Worm (Caenorhabditis elegans) whole organism, L4 larva: Measurements from ENCODE around the gene C50B6.1.
A peak's percentile ranks its signal among the peaks of the same experiment; 100 is the strongest.

Source experiments
- F10B5.3 ChIP-seq: sonication (generic microtip); optimal IDR thresholded peaks from 2 replicates; lab custom pipeline; 2016; ENCODE audit warnings: mild to moderate bottlenecking, missing genetic modification characterization, missing compliant biosample characterization
- F26F4.8 ChIP-seq: fragments of 200-800 bp; sonication (Bioruptor generic); conservative IDR thresholded peaks from 2 replicates; pipeline ENCODE4 v1.3.6; 2022; ENCODE audit warnings: missing genetic modification characterization, missing compliant biosample characterization
- F37D6.2 ChIP-seq: sonication (generic microtip); optimal IDR thresholded peaks from 2 replicates; lab custom pipeline; 2016; ENCODE audit warnings: mild to moderate bottlenecking, missing genetic modification characterization, missing compliant biosample characterization
- T20F7.1 ChIP-seq: fragments of 200-800 bp; sonication (Bioruptor generic); optimal IDR thresholded peaks from 2 replicates; lab custom pipeline; 2018; ENCODE audit warnings: mild to moderate bottlenecking, missing genetic modification characterization, missing compliant biosample characterization
- Y48G9A.11 ChIP-seq: fragments of 200-800 bp; sonication (Bioruptor generic); IDR thresholded peaks from 2 replicates; pipeline ENCODE4 v1.3.6; 2022; ENCODE audit warnings: missing genetic modification reagents, missing genetic modification characterization, missing compliant biosample characterization
- ZK546.5 ChIP-seq, 2 experiments: sonication (generic microtip); optimal IDR thresholded peaks; 2 replicates each; lab custom pipeline; 2017; ENCODE audit warnings: missing biosample characterization in 2 of 2, missing genetic modification characterization in 2 of 2
- aha-1 ChIP-seq: fragments of 150-350 bp; peaks from one replicate; lab custom pipeline; 2014; ENCODE audit warnings: missing biosample characterization, missing genetic modification characterization
- aly-2 ChIP-seq: sonication (generic microtip); optimal IDR thresholded peaks from 2 replicates; lab custom pipeline; 2018; ENCODE audit warnings: missing biosample characterization, missing genetic modification characterization
- ceh-28 ChIP-seq: fragments of 150-350 bp; optimal IDR thresholded peaks from 2 replicates; lab custom pipeline; 2014; ENCODE audit warnings: missing biosample characterization, missing genetic modification reagents, missing genetic modification characterization
- ceh-32 ChIP-seq: sonication (generic microtip); optimal IDR thresholded peaks from 2 replicates; lab custom pipeline; 2016; ENCODE audit warnings: mild to moderate bottlenecking, missing genetic modification characterization, missing compliant biosample characterization; ENCODE audit not compliant: poor library complexity
- ceh-44 ChIP-seq: fragments of 200-800 bp; sonication (Bioruptor generic); IDR thresholded peaks from 2 replicates; pipeline ENCODE4 v1.3.6; 2022; ENCODE audit warnings: missing genetic modification reagents, missing genetic modification characterization, missing compliant biosample characterization
- ceh-82 ChIP-seq: sonication (generic microtip); optimal IDR thresholded peaks from 2 replicates; lab custom pipeline; 2017; ENCODE audit warnings: missing biosample characterization, missing genetic modification characterization
- dmd-6 ChIP-seq: fragments of 200-800 bp; sonication (Bioruptor generic); IDR thresholded peaks from 2 replicates; pipeline ENCODE4 v1.3.6; 2022; ENCODE audit warnings: missing genetic modification reagents, missing genetic modification characterization, missing compliant biosample characterization
- duxl-1 ChIP-seq: sonication (generic microtip); optimal IDR thresholded peaks from 2 replicates; lab custom pipeline; 2016; ENCODE audit warnings: mild to moderate bottlenecking, missing genetic modification characterization, moderate library complexity, missing compliant biosample characterization; ENCODE audit not compliant: poor library complexity
- dve-1 ChIP-seq: sonication (generic microtip); optimal IDR thresholded peaks from 2 replicates; lab custom pipeline; 2017; ENCODE audit warnings: antibody characterized with exemption, mild to moderate bottlenecking, missing genetic modification characterization, missing compliant biosample characterization; ENCODE audit not compliant: insufficient read depth
- fkh-10 ChIP-seq: fragments of 150-350 bp; optimal IDR thresholded peaks from 2 replicates; lab custom pipeline; 2014; ENCODE audit warnings: missing biosample characterization, missing genetic modification reagents, missing genetic modification characterization
- hif-1 ChIP-seq, 2 experiments: sonication (generic microtip); optimal IDR thresholded peaks; 2 replicates each; lab custom pipeline; 2016 to 2017; ENCODE audit warnings: missing compliant biosample characterization in 2 of 2, missing genetic modification characterization in 2 of 2, missing genetic modification reagents in 2 of 2, missing genotype in 2 of 2, mild to moderate bottlenecking in 1 of 2
- hmg-1.1 ChIP-seq: fragments of 200-800 bp; sonication (Bioruptor generic); IDR thresholded peaks from 2 replicates; pipeline ENCODE4 v1.3.6; 2022; ENCODE audit warnings: missing genetic modification reagents, missing genetic modification characterization, missing compliant biosample characterization
- jun-1 ChIP-seq: fragments of 150-350 bp; optimal IDR thresholded peaks from 2 replicates; lab custom pipeline; 2014; ENCODE audit warnings: missing biosample characterization, missing genetic modification reagents, missing genetic modification characterization
- lin-13 ChIP-seq: fragments of 150-350 bp; optimal IDR thresholded peaks from 2 replicates; lab custom pipeline; 2014; ENCODE audit warnings: missing biosample characterization, missing genetic modification reagents, missing genetic modification characterization
- lin-15B ChIP-seq: fragments of 150-350 bp; sonication (generic microtip); optimal IDR thresholded peaks from 3 replicates; lab custom pipeline; 2014; ENCODE audit warnings: missing biosample characterization, missing genetic modification characterization
- lin-38 ChIP-seq: fragments of 200-800 bp; sonication (Bioruptor generic); IDR thresholded peaks from 2 replicates; pipeline ENCODE4 v1.3.6; 2022; ENCODE audit warnings: missing genetic modification reagents, missing genetic modification characterization, missing compliant biosample characterization
- lin-39 ChIP-seq: fragments of 150-350 bp; optimal IDR thresholded peaks from 2 replicates; lab custom pipeline; 2014; ENCODE audit warnings: missing biosample characterization, missing genetic modification reagents, missing genetic modification characterization
- lir-3 ChIP-seq: sonication (generic microtip); optimal IDR thresholded peaks from 2 replicates; lab custom pipeline; 2016; ENCODE audit warnings: mild to moderate bottlenecking, missing genetic modification characterization, missing compliant biosample characterization
- lsy-2 ChIP-seq, 2 experiments: fragments of 150-350 bp in 1 of 2; sonication (generic microtip) in 1 of 2; optimal IDR thresholded peaks; 2 replicates each; lab custom pipeline; 2014 to 2017; ENCODE audit warnings: missing biosample characterization in 2 of 2, missing genetic modification characterization in 2 of 2
- mdl-1 ChIP-seq, 2 experiments: fragments of 150-350 bp in 1 of 2; sonication (generic microtip) in 1 of 2; optimal IDR thresholded peaks; 2 replicates each; lab custom pipeline; 2014 to 2017; ENCODE audit warnings: missing biosample characterization in 2 of 2, missing genetic modification characterization in 2 of 2
- nhr-10 ChIP-seq: fragments of 150-350 bp; optimal IDR thresholded peaks from 2 replicates; lab custom pipeline; 2014; ENCODE audit warnings: missing biosample characterization, missing genetic modification characterization
- nhr-102 ChIP-seq: sonication (generic microtip); optimal IDR thresholded peaks from 2 replicates; lab custom pipeline; 2016; ENCODE audit warnings: mild to moderate bottlenecking, missing genetic modification characterization, moderate library complexity, missing compliant biosample characterization
- nhr-28 ChIP-seq: fragments of 150-350 bp; optimal IDR thresholded peaks from 2 replicates; lab custom pipeline; 2014; ENCODE audit warnings: missing biosample characterization, missing genetic modification characterization
- nhr-41 ChIP-seq: fragments of 200-800 bp; sonication (Bioruptor generic); IDR thresholded peaks from 2 replicates; pipeline ENCODE4 v1.3.6; 2022; ENCODE audit warnings: missing genetic modification reagents, missing genetic modification characterization, missing compliant biosample characterization
- nhr-6 ChIP-seq: fragments of 150-350 bp; optimal IDR thresholded peaks from 2 replicates; lab custom pipeline; 2014; ENCODE audit warnings: missing biosample characterization, missing genetic modification characterization
- pqm-1 ChIP-seq: sonication (generic microtip); optimal IDR thresholded peaks from 2 replicates; lab custom pipeline; 2017; ENCODE audit warnings: missing biosample characterization, missing genetic modification characterization
- spr-3 ChIP-seq: fragments of 200-800 bp; sonication (Bioruptor generic); optimal IDR thresholded peaks from 2 replicates; lab custom pipeline; 2018; ENCODE audit warnings: mild to moderate bottlenecking, missing genetic modification characterization, missing compliant biosample characterization
- tag-97 ChIP-seq: fragments of 200-800 bp; sonication (Bioruptor generic); IDR thresholded peaks from 2 replicates; pipeline ENCODE4 v1.3.6; 2022; ENCODE audit warnings: missing genetic modification characterization, missing compliant biosample characterization
- tra-1 ChIP-seq: fragments of 200-800 bp; sonication (Bioruptor generic); IDR thresholded peaks from 2 replicates; pipeline ENCODE4 v1.3.6; 2022; ENCODE audit warnings: missing genetic modification reagents, missing genetic modification characterization, missing compliant biosample characterization
- unc-130 ChIP-seq: sonication (generic microtip); optimal IDR thresholded peaks from 2 replicates; lab custom pipeline; 2016; ENCODE audit warnings: missing genetic modification reagents, missing genetic modification characterization, missing compliant biosample characterization
- unc-39 ChIP-seq: sonication (generic microtip); optimal IDR thresholded peaks from 2 replicates; lab custom pipeline; 2017; ENCODE audit warnings: missing biosample characterization, missing genetic modification characterization
- unc-62 ChIP-seq, 3 experiments: fragments of 150-350 bp in 1 of 3; sonication (generic microtip); optimal IDR thresholded peaks in 2 of 3; peaks in 1 of 3; 1 replicate in 1 of 3; 2 replicates in 2 of 3; lab custom pipeline; 2014 to 2017; ENCODE audit warnings: missing biosample characterization in 3 of 3, missing genetic modification characterization in 3 of 3, missing genetic modification reagents in 3 of 3, missing genotype in 1 of 3
- zag-1 ChIP-seq: fragments of 150-350 bp; optimal IDR thresholded peaks from 2 replicates; lab custom pipeline; 2014; ENCODE audit warnings: missing biosample characterization, missing genetic modification characterization
- zip-11 ChIP-seq: fragments of 200-800 bp; sonication (Bioruptor generic); IDR thresholded peaks from 2 replicates; pipeline ENCODE4 v1.3.6; 2022; ENCODE audit warnings: missing genetic modification characterization, missing compliant biosample characterization
- zip-2 ChIP-seq: fragments of 150-350 bp; optimal IDR thresholded peaks from 2 replicates; lab custom pipeline; 2014; ENCODE audit warnings: missing biosample characterization, missing genetic modification characterization
- ztf-7 ChIP-seq: fragments of 150-350 bp; optimal IDR thresholded peaks from 2 replicates; lab custom pipeline; 2014; ENCODE audit warnings: missing biosample characterization, missing genetic modification characterization

Gene C50B6.1

ce11 chrV:13352415-13352814 lies 43.7 kb downstream of the C50B6.1 start:
- no peak for TF ChIP-seq lir-3 (tag; lab: Kevin White, UChicago)
- TF ChIP-seq F10B5.3: no peak
- TF ChIP-seq tag-97 (GFP tag; lab: Robert Waterston, UW): no peak
- TF ChIP-seq lin-39 (tag; lab: Kevin White, UChicago): no peak
- TF ChIP-seq lsy-2 (tag; optimal IDR thresholded peaks at IDR 0.05; lab: Kevin White, UChicago): peak in 1 of 2 experiments; percentile 19
- TF ChIP-seq ceh-82 (tag; lab: Kevin White, UChicago): no peak
- TF ChIP-seq spr-3 (GFP tag; lab: Kevin White, UChicago): no peak
- peak in 1 of 2 experiments; percentile 67 for TF ChIP-seq unc-62 (GFP tag; optimal IDR thresholded peaks at IDR 0.05 in 1 of 2; lab: Kevin White, UChicago)
- TF ChIP-seq unc-62 (tag; optimal IDR thresholded peaks at IDR 0.05; lab: Kevin White, UChicago): no peak
- no peak for TF ChIP-seq lin-38 (GFP tag; lab: Robert Waterston, UW)
- TF ChIP-seq, all 104 proteins: peak for 2

ce11 chrV:13356210-13356609 lies 47.5 kb downstream of the C50B6.1 start:
- TF ChIP-seq nhr-41 (no peak), unc-62 (GFP tag; optimal IDR thresholded peaks at IDR 0.05 in 1 of 2; lab: Kevin White, UChicago) (peak in 1 of 2 experiments; percentile 82), unc-62 (tag; optimal IDR thresholded peaks at IDR 0.05; lab: Kevin White, UChicago) (no peak), pqm-1 (tag; lab: Kevin White, UChicago) (no peak)

ce11 chrV:13357652-13358281 lies 49.1 kb downstream of the C50B6.1 start, which contains the start of gene F32H5.1:
Gene F32H5.1, minus strand, starts transcription at chrV:13358037.
- TF ChIP-seq zag-1: no peak
- TF ChIP-seq nhr-102: no peak
- no peak for TF ChIP-seq lir-3 (tag; lab: Kevin White, UChicago)
- peak; percentile 88 for TF ChIP-seq pqm-1 (tag; lab: Kevin White, UChicago)
- TF ChIP-seq lin-15B: no peak
- no peak for TF ChIP-seq jun-1 (tag; lab: Kevin White, UChicago)
- no peak for TF ChIP-seq aly-2 (tag; lab: Kevin White, UChicago)
- no peak for TF ChIP-seq unc-39 (tag; lab: Kevin White, UChicago)
- no peak for TF ChIP-seq F37D6.2 (tag; lab: Kevin White, UChicago)
- peak; percentile 42 for TF ChIP-seq nhr-28 (tag; lab: Kevin White, UChicago)
- no peak for TF ChIP-seq tag-97 (GFP tag; lab: Robert Waterston, UW)
- TF ChIP-seq nhr-6: no peak
- TF ChIP-seq fkh-10 (GFP tag; lab: Kevin White, UChicago): no peak
- no peak for TF ChIP-seq lin-13 (GFP tag; lab: Kevin White, UChicago)
- TF ChIP-seq aha-1 (tag; lab: Kevin White, UChicago): peak; percentile 18
- TF ChIP-seq hmg-1.1 (GFP tag; lab: Robert Waterston, UW): no peak
- no peak for TF ChIP-seq ceh-44 (GFP tag; lab: Robert Waterston, UW)
- TF ChIP-seq lin-39 (tag; lab: Kevin White, UChicago): no peak
- TF ChIP-seq dmd-6: peak; percentile 67
- TF ChIP-seq F26F4.8 (GFP tag; lab: Robert Waterston, UW): no peak
- no peak for TF ChIP-seq zip-11 (GFP tag; lab: Robert Waterston, UW)
- no peak for TF ChIP-seq ZK546.5 (tag; optimal IDR thresholded peaks at IDR 0.05; lab: Kevin White, UChicago)
- TF ChIP-seq zip-2 (tag; lab: Kevin White, UChicago): no peak
- no peak for TF ChIP-seq mdl-1 (tag; optimal IDR thresholded peaks at IDR 0.05; lab: Kevin White, UChicago)
- peak in 1 of 2 experiments; percentile 11 for TF ChIP-seq lsy-2 (tag; optimal IDR thresholded peaks at IDR 0.05; lab: Kevin White, UChicago)
- TF ChIP-seq ztf-7 (tag; lab: Kevin White, UChicago): peak; percentile 81
- no peak for TF ChIP-seq Y48G9A.11 (GFP tag; lab: Robert Waterston, UW)
- no peak for TF ChIP-seq ceh-28
- no peak for TF ChIP-seq unc-130 (GFP tag; lab: Kevin White, UChicago)
- no peak for TF ChIP-seq duxl-1
- no peak for TF ChIP-seq T20F7.1 (GFP tag; lab: Kevin White, UChicago)
- no peak for TF ChIP-seq nhr-10
- TF ChIP-seq tra-1 (GFP tag; lab: Robert Waterston, UW): no peak
- TF ChIP-seq hif-1 (tag; optimal IDR thresholded peaks at IDR 0.05; lab: Kevin White, UChicago): no peak
- TF ChIP-seq ceh-32 (tag; lab: Kevin White, UChicago): no peak
- peak; percentile 31 for TF ChIP-seq dve-1 (tag; lab: Kevin White, UChicago)
